Worm (Caenorhabditis elegans) whole organism, young adult: ENCODE measurements around the gene F58A6.5.

ENCODE experiments used
- ama-1 ChIP-seq, 3 experiments: fragments of 150-350 bp in 1 of 3; sonication (generic microtip) in 2 of 3; optimal IDR thresholded peaks; 2 replicates each; lab custom pipeline; 2014 to 2018; ENCODE audit warnings: missing biosample characterization in 2 of 3, missing genetic modification characterization in 2 of 3, missing genetic modification reagents in 2 of 3
- athp-1 ChIP-seq: sonication (generic microtip); optimal IDR thresholded peaks from 2 replicates; lab custom pipeline; 2017; ENCODE audit warnings: mild to moderate bottlenecking, missing genetic modification characterization, missing compliant biosample characterization
- attf-3 ChIP-seq: fragments of 200-800 bp; sonication (Bioruptor generic); conservative IDR thresholded peaks from 2 replicates; pipeline ENCODE4 v1.3.6; 2022; ENCODE audit warnings: missing genetic modification reagents, missing genetic modification characterization, missing compliant biosample characterization
- ceh-40 ChIP-seq: fragments of 200-800 bp; sonication (Bioruptor generic); IDR thresholded peaks from 2 replicates; pipeline ENCODE4 v1.3.6; 2022; ENCODE audit warnings: missing genetic modification characterization, missing compliant biosample characterization
- madf-10 ChIP-seq: sonication (generic microtip); optimal IDR thresholded peaks from 2 replicates; lab custom pipeline; 2016; ENCODE audit warnings: mild to moderate bottlenecking, missing genetic modification characterization, missing compliant biosample characterization
- rcor-1 ChIP-seq: fragments of 200-800 bp; sonication (Bioruptor generic); IDR thresholded peaks from 2 replicates; pipeline ENCODE4 v1.3.6; 2022; ENCODE audit warnings: missing genetic modification reagents, missing genetic modification characterization, missing compliant biosample characterization
- snpc-1.3 ChIP-seq: sonication (generic microtip); optimal IDR thresholded peaks from 2 replicates; lab custom pipeline; 2017; ENCODE audit warnings: missing genetic modification characterization, mild to moderate bottlenecking, missing compliant biosample characterization, antibody characterized with exemption, moderate library complexity, missing genotype, missing genetic modification reagents; ENCODE audit not compliant: insufficient read depth
- snpc-4 ChIP-seq, 5 experiments: fragments of 150-350 bp in 1 of 5; sonication (generic microtip) in 4 of 5; optimal IDR thresholded peaks; 2 replicates each; lab custom pipeline; 2014 to 2018; ENCODE audit warnings: missing genetic modification characterization in 5 of 5, missing biosample characterization in 3 of 5, antibody characterized with exemption in 2 of 5, mild to moderate bottlenecking in 2 of 5, missing compliant biosample characterization in 2 of 5, missing genotype in 2 of 5, moderate library complexity in 2 of 5, missing genetic modification reagents in 1 of 5
- unc-62 ChIP-seq: fragments of 150-350 bp; optimal IDR thresholded peaks from 2 replicates; lab custom pipeline; 2014; ENCODE audit warnings: missing biosample characterization, missing genetic modification reagents, missing genetic modification characterization

DNA sequence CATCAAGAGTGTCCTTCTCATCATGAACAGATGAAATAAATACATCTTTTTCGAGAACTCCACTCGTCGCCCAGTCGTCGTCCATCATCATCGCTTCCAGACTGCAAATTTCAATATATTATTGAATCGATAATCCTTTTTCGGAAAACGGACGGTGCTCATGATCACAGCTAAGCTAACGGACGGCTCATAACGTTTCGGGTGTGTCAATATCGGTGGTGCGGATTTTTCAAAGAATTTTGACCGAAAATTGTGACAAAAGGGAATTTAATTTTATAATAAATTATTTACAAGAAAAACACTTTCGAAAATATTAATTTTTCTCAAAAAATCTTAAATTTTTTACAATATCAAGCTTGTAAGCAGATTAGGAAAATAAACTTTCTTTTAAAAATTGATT is 39.2 kb upstream of the F58A6.5 start, which contains the start of gene crh-2:
- TF ChIP-seq snpc-1.3 (tag; lab: Kevin White, UChicago) (no peak), ceh-40 (GFP tag; lab: Robert Waterston, UW) (no peak), ama-1 (optimal IDR thresholded peaks at IDR 0.05; lab: Kevin White, UChicago) (no peak), ama-1 (GFP tag; optimal IDR thresholded peaks at IDR 0.05; lab: Kevin White, UChicago) (no peak), rcor-1 (GFP tag; lab: Robert Waterston, UW) (no peak), unc-62 (GFP tag; lab: Kevin White, UChicago) (no peak), snpc-4 (GFP tag; optimal IDR thresholded peaks at IDR 0.05; lab: Kevin White, UChicago) (no peak), snpc-4 (tag; optimal IDR thresholded peaks at IDR 0.05; lab: Kevin White, UChicago) (no peak), attf-3 (GFP tag; lab: Robert Waterston, UW) (no peak), athp-1 (tag; lab: Kevin White, UChicago) (no peak), madf-10 (no peak)
